Worm (Caenorhabditis elegans): ENCODE measurements around the gene F53A3.1.

ce11 chrIII:1927230-1927629 lies 16.2 kb downstream of the F53A3.1 start:
- TF ChIP-seq nhr-77 (tag; optimal IDR thresholded peaks at IDR 0.05) = no peak
- TF ChIP-seq nhr-76 (tag; optimal IDR thresholded peaks at IDR 0.05) = no peak
- no peak for TF ChIP-seq rnt-1 (tag; optimal IDR thresholded peaks at IDR 0.05)
- TF ChIP-seq hpl-2 (GFP tag; optimal IDR thresholded peaks at IDR 0.05) = no peak
- TF ChIP-seq swsn-7 (tag; optimal IDR thresholded peaks at IDR 0.05) = no peak
- TF ChIP-seq nhr-90 (tag; optimal IDR thresholded peaks at IDR 0.05; ENCODE audit: poor library complexity) = no peak
- TF ChIP-seq sptf-1 (tag; optimal IDR thresholded peaks at IDR 0.05) = no peak
- TF ChIP-seq egl-27 (tag; optimal IDR thresholded peaks at IDR 0.05) = no peak
- no peak for TF ChIP-seq nhr-237 (tag; optimal IDR thresholded peaks at IDR 0.05)
- TF ChIP-seq dsc-1 (tag; optimal IDR thresholded peaks at IDR 0.05) = no peak
- no peak for TF ChIP-seq skn-1 (tag; optimal IDR thresholded peaks at IDR 0.05)
